Fruit fly (Drosophila melanogaster) whole organism, adult: ENCODE data around the gene MtnA.

Source experiments
- CG1620 ChIP-seq: fragments of 200-800 bp; sonication (Bioruptor generic); optimal IDR thresholded peaks from 2 replicates; lab custom pipeline; 2016; ENCODE audit warnings: missing biosample characterization, missing genetic modification characterization
- cnc ChIP-seq, 2 experiments: fragments of >200 bp; optimal IDR thresholded peaks; 2 replicates each; lab custom pipeline; 2017
- tj ChIP-seq: fragments of 200-800 bp; sonication (Bioruptor generic); optimal IDR thresholded peaks from 3 replicates; lab custom pipeline; 2017; ENCODE audit warnings: missing biosample characterization, mild to moderate bottlenecking, missing genetic modification characterization, moderate library complexity

DNA sequence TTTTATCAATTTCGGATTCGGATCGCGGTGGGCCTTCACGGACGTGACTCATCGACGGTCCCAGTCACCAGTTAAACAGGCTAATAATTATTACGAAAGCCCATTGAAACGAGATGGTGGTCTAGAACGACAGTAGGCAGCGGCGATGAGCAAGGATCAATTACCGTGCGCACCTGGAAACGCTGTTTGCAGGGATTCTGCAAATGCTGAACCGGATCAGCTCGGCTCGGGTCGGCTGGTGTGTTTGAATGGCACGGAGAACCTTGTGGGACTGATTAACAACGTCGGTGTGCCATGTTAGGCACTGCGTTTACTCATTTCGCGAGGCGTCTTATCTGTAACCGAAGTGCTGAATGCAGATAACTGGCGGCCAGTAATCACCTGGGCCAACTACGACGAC lies 10.0 kb downstream of the MtnA start, which contains the start of gene Whamy:
- TF ChIP-seq tj (no peak), CG1620 (GFP tag; lab: Kevin White, UChicago) (no peak), cnc (optimal IDR thresholded peaks at IDR 0.05; lab: Kevin White, UChicago) (no peak)
